Fruit fly (Drosophila melanogaster): ENCODE data around the gene epsilonCOP.

dm6 chr2L:6479226-6479906 lies 9.5 kb upstream of the epsilonCOP start:
- TF ChIP-seq vfl (GFP tag; optimal IDR thresholded peaks at IDR 0.05) (no peak), CoRest (tag; optimal IDR thresholded peaks at IDR 0.05) (no peak), CG17328 (GFP tag; IDR thresholded peaks at IDR 0.05) (no peak)

Measured in whole organism, embryonic.